Worm (Caenorhabditis elegans) whole organism, midembryonic: ENCODE results near the gene F53B1.8.

Experiments used
- T22C8.4 ChIP-seq: fragments of 200-800 bp; sonication (Bioruptor generic); IDR thresholded peaks from 2 replicates; pipeline ENCODE4 v1.3.6; 2022; ENCODE audit warnings: missing genetic modification characterization, missing compliant biosample characterization
- ztf-29 ChIP-seq: fragments of 200-800 bp; sonication (Bioruptor generic); IDR thresholded peaks from 2 replicates; pipeline ENCODE4 v1.3.6; 2022; ENCODE audit warnings: missing genetic modification reagents, missing genetic modification characterization, missing compliant biosample characterization

DNA sequence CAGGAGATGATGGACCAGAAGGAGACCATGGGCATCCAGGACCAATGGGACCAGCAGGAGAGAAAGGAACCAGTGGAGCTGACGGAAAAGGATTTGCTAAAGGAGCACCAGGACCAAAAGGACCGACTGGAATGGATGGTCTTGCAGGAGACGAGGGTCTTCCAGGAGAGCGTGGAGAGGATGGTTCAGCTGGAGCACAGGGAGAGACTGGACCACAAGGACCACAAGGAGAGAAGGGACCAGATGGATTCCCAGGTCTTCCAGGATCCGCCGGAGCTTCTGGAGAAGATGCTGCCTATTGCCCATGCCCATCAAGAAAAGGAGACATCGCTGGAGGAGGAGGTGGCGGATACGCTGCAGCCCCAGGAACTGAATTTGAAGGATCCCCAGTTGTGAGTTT is 35.9 kb downstream of the F53B1.8 start:
- no peak for TF ChIP-seq T22C8.4 (GFP tag; lab: Robert Waterston, UW)
- TF ChIP-seq ztf-29 (GFP tag; lab: Robert Waterston, UW) = no peak
